Fruit fly (Drosophila melanogaster) whole organism, prepupa: ENCODE data around the gene bun.

Experiments
- Blimp-1 ChIP-seq: fragments of 200-800 bp; sonication (Bioruptor generic); optimal IDR thresholded peaks from 3 replicates; lab custom pipeline; 2017; ENCODE audit warnings: missing biosample characterization, missing genetic modification characterization, mild to moderate bottlenecking, moderate library complexity, missing genetic modification reagents
- CG10669 ChIP-seq: fragments of 200-800 bp; sonication (Bioruptor generic); optimal IDR thresholded peaks from 3 replicates; lab custom pipeline; 2018; ENCODE audit warnings: missing biosample characterization, mild to moderate bottlenecking, missing genetic modification characterization, moderate library complexity
- CG11762 ChIP-seq: fragments of 200-800 bp; sonication (Bioruptor generic); optimal IDR thresholded peaks from 3 replicates; lab custom pipeline; 2016; ENCODE audit warnings: missing biosample characterization, missing genetic modification characterization; ENCODE audit not compliant: insufficient read depth
- CG11902 ChIP-seq: fragments of 200-800 bp; sonication (Bioruptor generic); optimal IDR thresholded peaks from 3 replicates; lab custom pipeline; 2016; ENCODE audit warnings: missing biosample characterization, missing genetic modification characterization
- CG15336 ChIP-seq: fragments of 200-800 bp; sonication (Bioruptor generic); IDR thresholded peaks from 2 replicates; pipeline ENCODE4 v1.3.6; 2022; ENCODE audit warnings: missing biosample characterization, missing genetic modification characterization
- CG16779 ChIP-seq: fragments of 200-800 bp; sonication (Bioruptor generic); optimal IDR thresholded peaks from 3 replicates; lab custom pipeline; 2017; ENCODE audit warnings: missing biosample characterization, mild to moderate bottlenecking, missing genetic modification characterization
- CG3032 ChIP-seq: fragments of 200-800 bp; optimal IDR thresholded peaks from 2 replicates; lab custom pipeline; 2019; ENCODE audit warnings: missing biosample characterization, mild to moderate bottlenecking, missing genetic modification characterization, moderate library complexity
- CG31627 ChIP-seq: fragments of 200-800 bp; sonication (Bioruptor generic); optimal IDR thresholded peaks from 3 replicates; lab custom pipeline; 2016; ENCODE audit warnings: missing biosample characterization, missing genetic modification characterization
- CG32006 ChIP-seq: fragments of 200-800 bp; sonication (Bioruptor generic); optimal IDR thresholded peaks from 3 replicates; lab custom pipeline; 2017; ENCODE audit warnings: missing biosample characterization, mild to moderate bottlenecking, missing genetic modification characterization
- CG3919 ChIP-seq: fragments of 200-800 bp; sonication (Bioruptor generic); optimal IDR thresholded peaks from 3 replicates; lab custom pipeline; 2016; ENCODE audit warnings: missing biosample characterization, missing genetic modification characterization
- CG6276 ChIP-seq: fragments of 200-800 bp; sonication (Bioruptor generic); optimal IDR thresholded peaks from 2 replicates; lab custom pipeline; 2017; ENCODE audit warnings: missing biosample characterization, mild to moderate bottlenecking, missing genetic modification characterization
- CG6792 ChIP-seq: fragments of 200-800 bp; sonication (Bioruptor generic); optimal IDR thresholded peaks from 3 replicates; lab custom pipeline; 2016; ENCODE audit warnings: missing biosample characterization, missing genetic modification characterization
- CG6808 ChIP-seq: fragments of 200-800 bp; sonication (Bioruptor generic); optimal IDR thresholded peaks from 3 replicates; lab custom pipeline; 2017; ENCODE audit warnings: missing biosample characterization, missing genetic modification characterization, mild to moderate bottlenecking, moderate library complexity, missing genetic modification reagents
- CG6854 ChIP-seq: fragments of 200-800 bp; sonication (Bioruptor generic); optimal IDR thresholded peaks from 2 replicates; lab custom pipeline; 2017; ENCODE audit warnings: missing biosample characterization, mild to moderate bottlenecking, missing genetic modification characterization
- CG7368 ChIP-seq: fragments of 200-800 bp; sonication (Bioruptor generic); optimal IDR thresholded peaks from 3 replicates; lab custom pipeline; 2016; ENCODE audit warnings: missing biosample characterization, missing genetic modification characterization
- CG8119 ChIP-seq: fragments of 200-800 bp; sonication (Bioruptor generic); IDR thresholded peaks from 3 replicates; pipeline ENCODE4 v1.3.6; 2022; ENCODE audit warnings: missing biosample characterization, missing genetic modification characterization
- CG8319 ChIP-seq: fragments of 200-800 bp; sonication (Bioruptor generic); optimal IDR thresholded peaks from 3 replicates; lab custom pipeline; 2016; ENCODE audit warnings: missing biosample characterization, missing genetic modification characterization
- Eip78C ChIP-seq: fragments of 200-800 bp; sonication (Bioruptor generic); peaks from one replicate; lab custom pipeline; 2016; ENCODE audit warnings: missing biosample characterization, missing genetic modification characterization
- Eip93F ChIP-seq: fragments of 200-800 bp; sonication (Bioruptor generic); optimal IDR thresholded peaks from 2 replicates; lab custom pipeline; 2016; ENCODE audit warnings: missing biosample characterization, mild to moderate bottlenecking, missing genetic modification characterization
- Hr39 ChIP-seq: fragments of 200-800 bp; sonication (Bioruptor generic); optimal IDR thresholded peaks from 2 replicates; lab custom pipeline; 2016; ENCODE audit warnings: missing biosample characterization, missing genetic modification characterization
- Hr4 ChIP-seq: fragments of 200-800 bp; sonication (Bioruptor generic); optimal IDR thresholded peaks from 3 replicates; lab custom pipeline; 2016; ENCODE audit warnings: missing biosample characterization, missing genetic modification characterization
- Lpt ChIP-seq: fragments of 200-800 bp; sonication (Bioruptor generic); optimal IDR thresholded peaks from 3 replicates; lab custom pipeline; 2016; ENCODE audit warnings: missing biosample characterization, missing genetic modification characterization
- Met ChIP-seq: fragments of 200-800 bp; sonication (Bioruptor generic); optimal IDR thresholded peaks from 3 replicates; lab custom pipeline; 2016; ENCODE audit warnings: missing biosample characterization, missing genetic modification characterization
- OdsH ChIP-seq: fragments of 200-800 bp; sonication (Bioruptor generic); optimal IDR thresholded peaks from 3 replicates; lab custom pipeline; 2016; ENCODE audit warnings: missing biosample characterization, missing genetic modification characterization
- Smox ChIP-seq: fragments of 200-800 bp; sonication (Bioruptor generic); optimal IDR thresholded peaks from 3 replicates; lab custom pipeline; 2016; ENCODE audit warnings: missing biosample characterization, missing genetic modification characterization
- Sox102F ChIP-seq: fragments of 200-800 bp; sonication (Bioruptor generic); optimal IDR thresholded peaks from 2 replicates; lab custom pipeline; 2016; ENCODE audit warnings: missing biosample characterization, mild to moderate bottlenecking, missing genetic modification characterization
- Sox14 ChIP-seq: fragments of 200-800 bp; sonication (Bioruptor generic); optimal IDR thresholded peaks from 3 replicates; lab custom pipeline; 2016; ENCODE audit warnings: missing biosample characterization, missing genetic modification characterization
- cyc ChIP-seq: fragments of 200-800 bp; sonication (Bioruptor generic); optimal IDR thresholded peaks from 3 replicates; lab custom pipeline; 2016; ENCODE audit warnings: missing biosample characterization, missing genetic modification characterization
- dac ChIP-seq: fragments of 200-800 bp; sonication (Bioruptor generic); optimal IDR thresholded peaks from 2 replicates; lab custom pipeline; 2017; ENCODE audit warnings: missing biosample characterization, mild to moderate bottlenecking, missing genetic modification characterization
- dsx ChIP-seq: fragments of 200-800 bp; optimal IDR thresholded peaks from 3 replicates; lab custom pipeline; 2019; ENCODE audit warnings: missing biosample characterization, mild to moderate bottlenecking, missing genetic modification characterization, moderate library complexity; ENCODE audit not compliant: poor library complexity, severe bottlenecking
- eg ChIP-seq: fragments of 200-800 bp; sonication (Bioruptor generic); IDR thresholded peaks from 3 replicates; pipeline ENCODE4 v1.3.6; 2022; ENCODE audit warnings: missing biosample characterization, missing genetic modification characterization
- esn ChIP-seq: fragments of 200-800 bp; sonication (Bioruptor generic); optimal IDR thresholded peaks from 2 replicates; lab custom pipeline; 2016; ENCODE audit warnings: missing biosample characterization, mild to moderate bottlenecking, missing genetic modification characterization, moderate library complexity
- fd59A ChIP-seq: fragments of 200-800 bp; sonication (Bioruptor generic); optimal IDR thresholded peaks from 2 replicates; lab custom pipeline; 2017; ENCODE audit warnings: missing biosample characterization, mild to moderate bottlenecking, missing genetic modification characterization, missing genetic modification reagents
- fkh ChIP-seq: fragments of 200-800 bp; sonication (Bioruptor generic); optimal IDR thresholded peaks from 3 replicates; lab custom pipeline; 2017; ENCODE audit warnings: missing biosample characterization, mild to moderate bottlenecking, missing genetic modification characterization, moderate library complexity
- lz ChIP-seq: fragments of 200-800 bp; sonication (Bioruptor generic); optimal IDR thresholded peaks from 3 replicates; lab custom pipeline; 2016; ENCODE audit warnings: missing biosample characterization, missing genetic modification characterization
- salr ChIP-seq, 2 experiments: fragments of 200-800 bp; sonication (Bioruptor generic); optimal IDR thresholded peaks; 3 replicates each; lab custom pipeline; 2016 to 2018; ENCODE audit warnings: missing biosample characterization in 2 of 2, missing genetic modification characterization in 2 of 2, mild to moderate bottlenecking in 1 of 2
- spab ChIP-seq: fragments of 200-800 bp; sonication (Bioruptor generic); optimal IDR thresholded peaks from 2 replicates; lab custom pipeline; 2017; ENCODE audit warnings: missing biosample characterization, mild to moderate bottlenecking, missing genetic modification characterization, missing genetic modification reagents
- svp ChIP-seq: fragments of 200-800 bp; sonication (Bioruptor generic); peaks from one replicate; lab custom pipeline; 2016; ENCODE audit warnings: missing biosample characterization, missing genetic modification characterization
- topi ChIP-seq: fragments of 200-800 bp; sonication (Bioruptor generic); optimal IDR thresholded peaks from 3 replicates; lab custom pipeline; 2016; ENCODE audit warnings: missing biosample characterization, missing genetic modification characterization
- vri ChIP-seq: fragments of 200-800 bp; sonication (Bioruptor generic); optimal IDR thresholded peaks from 3 replicates; lab custom pipeline; 2016; ENCODE audit warnings: missing biosample characterization, mild to moderate bottlenecking, missing genetic modification characterization

Gene bun

DNA sequence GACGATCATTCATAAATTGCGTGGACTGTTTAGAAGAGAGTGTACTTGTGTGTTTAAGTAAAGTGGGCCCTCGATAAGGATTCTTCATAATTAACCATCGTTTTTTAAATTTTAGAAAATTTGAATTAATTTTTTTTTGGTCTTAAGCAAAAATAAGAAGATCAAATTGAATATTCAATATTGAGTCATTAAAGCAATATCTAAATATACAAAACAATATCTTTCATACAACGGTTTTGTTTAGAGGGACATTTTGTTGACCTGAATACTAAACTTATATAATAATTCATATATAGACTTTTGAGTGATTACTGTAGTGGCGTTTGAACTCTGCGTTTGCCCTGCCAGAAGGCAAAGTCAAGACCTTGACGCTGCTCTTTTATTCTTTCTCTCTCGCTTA, 4.4 kb downstream of the bun start:
- no peak for TF ChIP-seq spab (GFP tag; lab: Kevin White, UChicago)
- TF ChIP-seq Met (GFP tag; lab: Kevin White, UChicago): peak; percentile 60
- TF ChIP-seq CG6792 (GFP tag; lab: Kevin White, UChicago): no peak
- no peak for TF ChIP-seq Sox14
- peak; percentile 70 for TF ChIP-seq Eip78C (GFP tag; lab: Kevin White, UChicago)
- TF ChIP-seq CG15336 (GFP tag; lab: Robert Waterston, UW): no peak
- TF ChIP-seq svp (GFP tag; lab: Kevin White, UChicago): no peak
- peak; percentile 27 for TF ChIP-seq OdsH (GFP tag; lab: Kevin White, UChicago)
- TF ChIP-seq Hr39 (GFP tag; lab: Kevin White, UChicago): peak; percentile 19
- no peak for TF ChIP-seq Lpt (GFP tag; lab: Kevin White, UChicago)
- TF ChIP-seq lz (GFP tag; lab: Kevin White, UChicago): peak; percentile 18
- TF ChIP-seq CG31627 (GFP tag; lab: Kevin White, UChicago): peak; percentile 25
- TF ChIP-seq topi (GFP tag; lab: Kevin White, UChicago): peak; percentile 31
- no peak for TF ChIP-seq eg (GFP tag; lab: Robert Waterston, UW)
- 0 out of 3 replicates have a peak, but pooled peaks have one; percentile 17 for TF ChIP-seq CG8119 (GFP tag; lab: Robert Waterston, UW)
- TF ChIP-seq dac (GFP tag; lab: Kevin White, UChicago): no peak
- TF ChIP-seq vri (GFP tag; lab: Kevin White, UChicago): peak; percentile 39
- peak; percentile 43 for TF ChIP-seq esn (GFP tag; lab: Kevin White, UChicago)
- no peak for TF ChIP-seq CG11902 (GFP tag; lab: Kevin White, UChicago)
- TF ChIP-seq CG7368: no peak
- no peak for TF ChIP-seq Sox102F (GFP tag; lab: Kevin White, UChicago)
- TF ChIP-seq CG6854 (GFP tag; lab: Kevin White, UChicago): no peak
- peak; percentile 40 for TF ChIP-seq cyc (GFP tag; lab: Kevin White, UChicago)

DNA sequence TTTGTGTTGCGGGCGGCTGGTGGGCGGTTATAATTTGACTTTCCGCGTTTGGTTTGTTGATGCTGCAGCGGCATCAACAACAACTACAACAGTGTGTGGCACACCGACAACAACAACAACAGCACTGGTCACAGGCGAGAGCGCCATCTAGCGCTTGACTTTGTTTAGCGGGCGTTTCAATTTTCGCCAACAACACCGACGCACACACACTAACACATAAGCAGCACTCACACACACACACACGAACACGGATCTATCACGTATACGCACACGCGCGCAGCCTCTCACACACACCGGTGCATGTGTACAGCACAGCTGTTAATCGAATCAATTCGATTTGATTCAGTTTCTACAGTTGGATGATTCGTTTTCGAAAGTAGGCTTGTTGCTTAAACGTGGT, 6.2 kb downstream of the bun start:
- TF ChIP-seq topi (GFP tag; lab: Kevin White, UChicago) (no peak), Smox (no peak), CG3032 (tag; lab: Kevin White, UChicago) (no peak), CG11762 (GFP tag; lab: Kevin White, UChicago) (no peak), dsx (GFP tag; lab: Kevin White, UChicago) (no peak), Eip78C (GFP tag; lab: Kevin White, UChicago) (no peak), CG31627 (GFP tag; lab: Kevin White, UChicago) (no peak), lz (GFP tag; lab: Kevin White, UChicago) (no peak), CG10669 (GFP tag; lab: Kevin White, UChicago) (no peak), CG6276 (no peak), CG6854 (GFP tag; lab: Kevin White, UChicago) (no peak)
- TF ChIP-seq, all 60 proteins: peak for 0

DNA sequence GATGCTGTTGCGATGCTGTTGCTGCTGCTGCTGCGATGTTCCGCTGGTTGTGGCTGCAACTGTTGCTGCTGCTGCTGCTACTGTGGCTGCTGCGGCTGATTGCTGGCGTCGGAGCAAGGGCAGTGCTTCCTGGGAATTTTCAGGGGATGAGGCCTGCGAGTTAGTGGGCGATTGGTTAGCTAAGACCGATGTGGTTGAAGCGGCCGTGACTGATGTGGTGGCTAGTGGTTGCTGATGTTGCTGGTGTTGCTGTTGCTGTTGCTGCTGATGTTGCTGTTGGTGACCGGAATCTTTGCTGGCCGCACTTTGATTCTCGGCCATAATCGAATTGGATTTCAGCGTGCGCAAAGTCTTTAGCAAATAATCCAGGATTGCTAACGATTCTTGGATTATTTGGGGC, 7.1 kb downstream of the bun start:
- TF ChIP-seq Met (GFP tag; lab: Kevin White, UChicago) (no peak), CG32006 (no peak), CG3919 (GFP tag; lab: Kevin White, UChicago) (no peak), CG15336 (GFP tag; lab: Robert Waterston, UW) (no peak), Blimp-1 (GFP tag; lab: Kevin White, UChicago) (no peak)

DNA sequence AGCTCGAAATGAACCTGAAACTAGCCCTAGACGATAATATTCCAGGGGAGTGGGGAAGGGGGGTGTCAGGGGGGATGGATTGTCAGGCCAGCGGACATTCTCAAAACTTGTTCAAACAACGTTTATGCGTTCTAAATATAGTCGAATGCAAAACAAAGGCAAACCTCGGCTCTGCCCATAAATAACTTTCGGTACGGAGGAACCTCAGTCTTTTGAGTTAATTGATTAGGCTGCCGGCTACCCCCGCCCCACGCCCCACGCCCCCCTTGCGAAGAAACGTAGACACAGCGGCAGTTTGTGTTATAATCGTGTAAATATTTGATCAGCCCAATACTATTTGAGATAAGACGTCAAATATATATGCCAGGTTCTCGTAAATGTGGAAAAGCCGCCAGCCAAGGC, 10.8 kb downstream of the bun start:
- TF ChIP-seq salr (GFP tag; optimal IDR thresholded peaks at IDR 0.05; lab: Kevin White, UChicago): no peak
- peak; percentile 100 for TF ChIP-seq fkh (GFP tag; lab: Kevin White, UChicago)
- TF ChIP-seq Eip93F (GFP tag; lab: Kevin White, UChicago): no peak
- TF ChIP-seq fd59A: no peak
- TF ChIP-seq CG6808 (GFP tag; lab: Kevin White, UChicago): no peak
- peak; percentile 8 for TF ChIP-seq dsx (GFP tag; lab: Kevin White, UChicago)
- no peak for TF ChIP-seq topi (GFP tag; lab: Kevin White, UChicago)
- no peak for TF ChIP-seq CG8319 (GFP tag; lab: Kevin White, UChicago)
- TF ChIP-seq CG16779 (tag; lab: Kevin White, UChicago): peak; percentile 45
- TF ChIP-seq CG15336 (GFP tag; lab: Robert Waterston, UW): no peak
- 0 out of 3 replicates have a peak, but pooled peaks have one; percentile 42 for TF ChIP-seq eg (GFP tag; lab: Robert Waterston, UW)
- no peak for TF ChIP-seq Hr4
- TF ChIP-seq Smox: no peak
